Worm (Caenorhabditis elegans) whole organism, L3 larva: ENCODE data around the gene nlp-43.

Experiments
- R02D3.7 ChIP-seq: fragments of 150-350 bp; optimal IDR thresholded peaks from 2 replicates; lab custom pipeline; 2014; ENCODE audit warnings: missing biosample characterization, missing genetic modification characterization
- ZK546.5 ChIP-seq: sonication (generic microtip); optimal IDR thresholded peaks from 2 replicates; lab custom pipeline; 2017; ENCODE audit warnings: missing biosample characterization, missing genetic modification characterization
- ama-1 ChIP-seq: fragments of 150-350 bp; optimal IDR thresholded peaks from 2 replicates; lab custom pipeline; 2018
- ceh-16 ChIP-seq: sonication (generic microtip); optimal IDR thresholded peaks from 2 replicates; lab custom pipeline; 2017; ENCODE audit warnings: missing biosample characterization, missing genetic modification characterization
- ceh-28 ChIP-seq: fragments of 150-350 bp; optimal IDR thresholded peaks from 2 replicates; lab custom pipeline; 2014; ENCODE audit warnings: missing biosample characterization, missing genetic modification reagents, missing genetic modification characterization
- ceh-82 ChIP-seq: fragments of 150-350 bp; optimal IDR thresholded peaks from 2 replicates; lab custom pipeline; 2014; ENCODE audit warnings: missing biosample characterization, missing genetic modification characterization
- ceh-9 ChIP-seq: sonication (generic microtip); optimal IDR thresholded peaks from 2 replicates; lab custom pipeline; 2018; ENCODE audit warnings: missing biosample characterization, missing genetic modification characterization
- daf-12 ChIP-seq: fragments of 150-350 bp; optimal IDR thresholded peaks from 2 replicates; lab custom pipeline; 2014; ENCODE audit warnings: missing biosample characterization, missing genetic modification reagents, missing genetic modification characterization
- egl-27 ChIP-seq: sonication (generic microtip); optimal IDR thresholded peaks from 4 replicates; lab custom pipeline; 2017; ENCODE audit warnings: missing biosample characterization, missing genetic modification reagents, missing genetic modification characterization
- egl-5 ChIP-seq: fragments of 150-350 bp; optimal IDR thresholded peaks from 2 replicates; lab custom pipeline; 2017; ENCODE audit warnings: missing biosample characterization, missing genetic modification reagents, missing genetic modification characterization, inconsistent platforms
- elt-1 ChIP-seq: fragments of 150-350 bp; optimal IDR thresholded peaks from 2 replicates; lab custom pipeline; 2014; ENCODE audit warnings: missing biosample characterization, missing genetic modification characterization
- elt-2 ChIP-seq: sonication (generic microtip); optimal IDR thresholded peaks from 2 replicates; lab custom pipeline; 2016; ENCODE audit warnings: missing genetic modification reagents, mild to moderate bottlenecking, missing genetic modification characterization, missing compliant biosample characterization
- elt-3 ChIP-seq, 3 experiments: fragments of 150-350 bp in 1 of 3; sonication (generic microtip) in 2 of 3; optimal IDR thresholded peaks; 2 replicates in 2 of 3; 4 replicates in 1 of 3; lab custom pipeline; 2014 to 2017; ENCODE audit warnings: missing biosample characterization in 3 of 3, missing genetic modification characterization in 3 of 3
- fkh-10 ChIP-seq: sonication (generic microtip); optimal IDR thresholded peaks from 2 replicates; lab custom pipeline; 2017; ENCODE audit warnings: missing biosample characterization, missing genetic modification reagents, missing genetic modification characterization
- fkh-2 ChIP-seq: fragments of 150-350 bp; optimal IDR thresholded peaks from 2 replicates; lab custom pipeline; 2014; ENCODE audit warnings: missing biosample characterization, missing genetic modification reagents, missing genetic modification characterization
- fos-1 ChIP-seq: fragments of 150-350 bp; optimal IDR thresholded peaks from 2 replicates; lab custom pipeline; 2014; ENCODE audit warnings: missing biosample characterization, missing genetic modification characterization
- hmg-11 ChIP-seq: sonication (generic microtip); optimal IDR thresholded peaks from 2 replicates; lab custom pipeline; 2016; ENCODE audit warnings: missing genetic modification characterization, missing compliant biosample characterization
- jun-1 ChIP-seq: fragments of 150-350 bp; optimal IDR thresholded peaks from 2 replicates; lab custom pipeline; 2014; ENCODE audit warnings: missing biosample characterization, missing genetic modification reagents, missing genetic modification characterization
- lin-15B ChIP-seq: fragments of 150-350 bp; optimal IDR thresholded peaks from 2 replicates; lab custom pipeline; 2014; ENCODE audit warnings: missing biosample characterization, missing genetic modification characterization
- lin-39 ChIP-seq: fragments of 150-350 bp; optimal IDR thresholded peaks from 2 replicates; lab custom pipeline; 2018; ENCODE audit warnings: missing biosample characterization, missing genetic modification reagents, missing genetic modification characterization
- lsy-12 ChIP-seq: sonication (generic microtip); optimal IDR thresholded peaks from 2 replicates; lab custom pipeline; 2016; ENCODE audit warnings: mild to moderate bottlenecking, missing genetic modification characterization, missing compliant biosample characterization
- nfya-1 ChIP-seq: sonication (generic microtip); optimal IDR thresholded peaks from 2 replicates; lab custom pipeline; 2017; ENCODE audit warnings: missing genetic modification characterization, mild to moderate bottlenecking, missing compliant biosample characterization, antibody characterized with exemption, moderate library complexity; ENCODE audit not compliant: insufficient read depth
- nhr-11 ChIP-seq: fragments of 150-350 bp; optimal IDR thresholded peaks from 2 replicates; lab custom pipeline; 2014; ENCODE audit warnings: missing biosample characterization, missing genetic modification characterization
- nhr-12 ChIP-seq: fragments of 150-350 bp; optimal IDR thresholded peaks from 2 replicates; lab custom pipeline; 2014; ENCODE audit warnings: missing biosample characterization, missing genetic modification characterization
- nhr-23 ChIP-seq: fragments of 150-350 bp; optimal IDR thresholded peaks from 2 replicates; lab custom pipeline; 2014; ENCODE audit warnings: missing biosample characterization, missing genetic modification reagents, missing genetic modification characterization
- nhr-25 ChIP-seq: sonication (generic microtip); optimal IDR thresholded peaks from 2 replicates; lab custom pipeline; 2017; ENCODE audit warnings: missing biosample characterization, missing genetic modification characterization
- nhr-28 ChIP-seq: fragments of 150-350 bp; optimal IDR thresholded peaks from 2 replicates; lab custom pipeline; 2014; ENCODE audit warnings: missing biosample characterization, missing genetic modification characterization
- nhr-67 ChIP-seq: fragments of 150-350 bp; optimal IDR thresholded peaks from 2 replicates; lab custom pipeline; 2014; ENCODE audit warnings: missing biosample characterization, missing genetic modification characterization
- nhr-77 ChIP-seq: fragments of 150-350 bp; optimal IDR thresholded peaks from 2 replicates; lab custom pipeline; 2014; ENCODE audit warnings: missing biosample characterization, missing genetic modification characterization
- pha-4 ChIP-seq: fragments of 150-350 bp; optimal IDR thresholded peaks from 2 replicates; lab custom pipeline; 2014; ENCODE audit warnings: missing biosample characterization, missing genetic modification reagents, missing genetic modification characterization
- pqm-1 ChIP-seq: fragments of 150-350 bp; optimal IDR thresholded peaks from 2 replicates; lab custom pipeline; 2017; ENCODE audit warnings: missing biosample characterization, missing genetic modification characterization, inconsistent platforms
- sea-2 ChIP-seq: fragments of 150-350 bp; sonication (generic microtip); optimal IDR thresholded peaks from 4 replicates; lab custom pipeline; 2014; ENCODE audit warnings: missing biosample characterization, missing genetic modification reagents, missing genetic modification characterization
- skn-1 ChIP-seq: fragments of 150-350 bp; optimal IDR thresholded peaks from 2 replicates; lab custom pipeline; 2014; ENCODE audit warnings: missing biosample characterization, missing genetic modification characterization
- snpc-4 ChIP-seq: fragments of 150-350 bp; optimal IDR thresholded peaks from 2 replicates; lab custom pipeline; 2014; ENCODE audit warnings: missing biosample characterization, missing genetic modification characterization
- tbx-2 ChIP-seq: sonication (generic microtip); optimal IDR thresholded peaks from 2 replicates; lab custom pipeline; 2016; ENCODE audit warnings: mild to moderate bottlenecking, missing genetic modification characterization, missing compliant biosample characterization
- unc-39 ChIP-seq: sonication (generic microtip); optimal IDR thresholded peaks from 4 replicates; lab custom pipeline; 2017; ENCODE audit warnings: missing biosample characterization, missing genetic modification characterization
- unc-62 ChIP-seq: fragments of 150-350 bp; sonication (generic microtip); optimal IDR thresholded peaks from 4 replicates; lab custom pipeline; 2014; ENCODE audit warnings: missing biosample characterization, missing genetic modification reagents, missing genetic modification characterization
- zag-1 ChIP-seq: fragments of 150-350 bp; optimal IDR thresholded peaks from 2 replicates; lab custom pipeline; 2014; ENCODE audit warnings: missing biosample characterization, missing genetic modification characterization
- ztf-11 ChIP-seq: fragments of 150-350 bp; optimal IDR thresholded peaks from 2 replicates; lab custom pipeline; 2014; ENCODE audit warnings: missing biosample characterization, missing genetic modification characterization
- ztf-4 ChIP-seq: fragments of 150-350 bp; optimal IDR thresholded peaks from 2 replicates; lab custom pipeline; 2014; ENCODE audit warnings: missing biosample characterization, missing genetic modification characterization

Gene nlp-43

DNA sequence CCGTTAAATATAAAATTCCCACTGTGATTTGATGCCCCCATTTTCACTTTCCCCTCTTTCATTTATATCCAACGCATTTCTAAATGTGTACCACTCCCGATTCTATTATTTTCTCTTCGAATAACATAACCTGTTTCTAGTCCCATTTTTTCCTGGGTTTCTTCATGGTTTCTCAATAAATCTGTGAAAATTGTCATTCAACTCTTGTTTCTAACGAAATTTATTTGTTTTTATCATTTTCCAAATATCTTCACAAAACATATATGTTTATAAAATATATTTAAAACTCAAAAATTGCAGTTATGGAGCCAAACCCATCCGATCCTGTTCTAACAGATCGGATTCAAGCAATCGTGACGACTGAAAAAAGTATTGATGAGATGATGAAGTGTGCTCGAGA lies 21.3 kb upstream of the nlp-43 start, which contains the start of gene mdt-11:
Gene mdt-11 (plus strand): TSS at position 301 of the 400 bp plus-strand sequence.
- TF ChIP-seq nhr-28 (no peak), elt-3 (tag; optimal IDR thresholded peaks at IDR 0.05; lab: Kevin White, UChicago) (no peak), skn-1 (tag; lab: Kevin White, UChicago) (no peak), ztf-4 (tag; lab: Kevin White, UChicago) (no peak), lin-15B (no peak), unc-39 (no peak), daf-12 (tag; lab: Kevin White, UChicago) (no peak)

ce11 chrIII:5021689-5022088 lies 20.5 kb upstream of the nlp-43 start, which contains the start of gene R144.3:
Gene R144.3 (plus strand): TSS chrIII:5021989.
- TF ChIP-seq ztf-11 (tag; lab: Kevin White, UChicago) (no peak), nhr-67 (tag; lab: Kevin White, UChicago) (no peak), hmg-11 (tag; lab: Kevin White, UChicago) (no peak), nhr-12 (tag; lab: Kevin White, UChicago) (no peak), snpc-4 (no peak), ceh-9 (tag; lab: Kevin White, UChicago) (no peak), ama-1 (lab: Kevin White, UChicago) (no peak), lsy-12 (tag; lab: Kevin White, UChicago) (no peak)
- TF ChIP-seq, all 47 proteins: peak for 0

DNA sequence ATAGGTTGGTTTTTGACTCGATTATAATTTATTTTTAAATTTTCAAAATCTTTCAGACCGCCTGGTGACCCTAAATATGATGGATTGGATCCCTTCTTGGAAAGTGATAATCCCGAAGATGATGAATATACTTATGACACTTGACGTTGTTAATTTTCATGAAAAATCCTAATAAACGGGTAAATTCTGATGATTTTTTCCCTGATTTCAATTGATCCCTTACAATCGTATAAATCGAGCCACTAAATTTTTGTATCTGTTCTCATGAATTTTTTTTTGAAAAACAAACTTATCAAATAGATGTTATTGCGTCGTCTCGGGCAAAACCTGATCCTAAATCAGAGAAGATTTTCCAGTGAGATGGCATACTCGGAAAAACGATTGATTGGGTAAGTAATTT lies 19.2 kb upstream of the nlp-43 start, which contains the start of gene R144.13:
Gene R144.13 (plus strand): TSS at position 301 of the 400 bp plus-strand sequence.
- TF ChIP-seq elt-3 (tag; optimal IDR thresholded peaks at IDR 0.05; lab: Kevin White, UChicago): no peak
- TF ChIP-seq daf-12 (tag; lab: Kevin White, UChicago): no peak
- no peak for TF ChIP-seq zag-1 (tag; lab: Kevin White, UChicago)
- no peak for TF ChIP-seq pqm-1 (tag; lab: Kevin White, UChicago)
- TF ChIP-seq lsy-12 (tag; lab: Kevin White, UChicago): no peak
- no peak for TF ChIP-seq ceh-82 (tag; lab: Kevin White, UChicago)
- TF ChIP-seq elt-2 (tag; lab: Kevin White, UChicago): no peak
- TF ChIP-seq nhr-28: no peak
- TF ChIP-seq ztf-11 (tag; lab: Kevin White, UChicago): no peak
- TF ChIP-seq pha-4 (tag; lab: Kevin White, UChicago): no peak
- no peak for TF ChIP-seq fos-1 (tag; lab: Kevin White, UChicago)
- TF ChIP-seq lin-15B: no peak
- no peak for TF ChIP-seq nhr-25 (tag; lab: Kevin White, UChicago)

DNA sequence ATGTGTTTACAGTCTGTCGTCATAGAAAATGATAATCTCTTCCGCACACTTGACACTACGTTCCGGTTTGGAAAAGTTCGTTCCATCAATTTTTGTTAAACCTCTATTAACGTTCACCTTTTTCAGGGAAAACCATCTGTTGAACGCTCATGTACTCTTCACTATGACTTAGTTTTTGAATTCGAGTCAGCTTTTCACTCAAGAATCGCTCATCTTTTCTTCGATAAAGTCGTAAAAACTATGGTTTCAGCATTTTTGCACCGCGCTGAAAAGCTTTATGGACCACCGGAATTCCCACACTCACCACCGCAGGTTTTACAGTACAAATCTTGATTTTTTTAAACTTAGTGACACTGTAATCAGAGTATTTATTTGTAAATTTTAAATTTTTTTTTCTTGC lies 18.6 kb upstream of the nlp-43 start:
- TF ChIP-seq hmg-11 (tag; lab: Kevin White, UChicago) (no peak), ama-1 (lab: Kevin White, UChicago) (peak; percentile 16)

DNA sequence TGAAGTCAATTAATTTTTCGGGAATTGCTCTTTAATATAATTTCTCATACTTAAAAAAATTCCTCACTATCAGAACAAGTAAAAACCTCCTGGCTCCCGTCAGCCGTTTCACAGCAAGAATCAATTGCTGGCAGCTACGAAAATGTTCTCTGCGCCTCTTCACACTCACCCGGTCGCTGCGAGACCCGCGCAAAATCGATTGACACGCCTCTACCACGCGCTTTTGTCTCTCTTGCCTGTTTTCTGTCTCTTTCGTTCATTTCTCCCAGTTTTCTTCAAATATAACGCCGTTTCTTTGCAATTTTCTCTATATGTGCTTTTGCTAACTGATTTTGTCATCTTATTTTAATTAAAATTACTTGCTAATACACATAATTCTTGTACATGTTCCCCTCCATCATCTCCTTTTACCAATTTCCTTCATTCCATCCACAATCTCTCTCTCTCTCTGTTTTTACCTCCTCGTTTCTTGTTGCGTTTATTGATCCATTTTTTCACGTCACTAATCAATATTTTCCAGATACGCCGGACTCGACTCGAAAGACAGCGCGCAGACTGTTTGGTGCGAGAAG lies 17.7 kb upstream of the nlp-43 start, which contains the start of gene pcf-11:
Gene pcf-11 (plus strand): TSS at position 522 of the 572 bp plus-strand sequence.
- no peak for TF ChIP-seq ztf-11 (tag; lab: Kevin White, UChicago)
- TF ChIP-seq lin-39 (tag; lab: Kevin White, UChicago): peak; percentile 86
- TF ChIP-seq ama-1 (lab: Kevin White, UChicago): peak; percentile 31
- no peak for TF ChIP-seq nhr-11 (tag; lab: Kevin White, UChicago)
- TF ChIP-seq nhr-77 (tag; lab: Kevin White, UChicago): no peak
- no peak for TF ChIP-seq ceh-82 (tag; lab: Kevin White, UChicago)
- TF ChIP-seq egl-27 (tag; lab: Kevin White, UChicago): no peak
- TF ChIP-seq fkh-2: no peak
- TF ChIP-seq nhr-12 (tag; lab: Kevin White, UChicago): no peak
- TF ChIP-seq egl-5: no peak
- no peak for TF ChIP-seq unc-62 (GFP tag; lab: Kevin White, UChicago)
- no peak for TF ChIP-seq ceh-9 (tag; lab: Kevin White, UChicago)
- no peak for TF ChIP-seq tbx-2 (tag; lab: Kevin White, UChicago)
- TF ChIP-seq R02D3.7 (tag; lab: Kevin White, UChicago): no peak
- TF ChIP-seq nfya-1: peak; percentile 87
- no peak for TF ChIP-seq fos-1 (tag; lab: Kevin White, UChicago)
- TF ChIP-seq pqm-1 (tag; lab: Kevin White, UChicago): peak; percentile 6
- TF ChIP-seq lin-15B: peak; percentile 80
- peak; percentile 81 for TF ChIP-seq ceh-28 (tag; lab: Kevin White, UChicago)
- no peak for TF ChIP-seq daf-12 (tag; lab: Kevin White, UChicago)
- no peak for TF ChIP-seq jun-1 (tag; lab: Kevin White, UChicago)
- TF ChIP-seq lsy-12 (tag; lab: Kevin White, UChicago): no peak
- TF ChIP-seq snpc-4: no peak
- TF ChIP-seq elt-3 (tag; optimal IDR thresholded peaks at IDR 0.05; lab: Kevin White, UChicago): no peak
- TF ChIP-seq ZK546.5: no peak
- no peak for TF ChIP-seq nhr-28
- no peak for TF ChIP-seq elt-1 (tag; lab: Kevin White, UChicago)
- TF ChIP-seq nhr-23 (tag; lab: Kevin White, UChicago): peak; percentile 34
- no peak for TF ChIP-seq fkh-10
- peak; percentile 3 for TF ChIP-seq skn-1 (tag; lab: Kevin White, UChicago)
- TF ChIP-seq sea-2: peak; percentile 3
- no peak for TF ChIP-seq ceh-16 (tag; lab: Kevin White, UChicago)
- TF ChIP-seq pha-4 (tag; lab: Kevin White, UChicago): peak; percentile 77
- TF ChIP-seq nhr-67 (tag; lab: Kevin White, UChicago): no peak
- TF ChIP-seq zag-1 (tag; lab: Kevin White, UChicago): no peak
- peak; percentile 56 for TF ChIP-seq hmg-11 (tag; lab: Kevin White, UChicago)
- peak; percentile 28 for TF ChIP-seq nhr-25 (tag; lab: Kevin White, UChicago)
